Fruit fly (Drosophila melanogaster): ENCODE data around the gene Cog4.
A peak's percentile ranks its signal among the peaks of the same experiment; 100 is the strongest.

Cog4 gene

dm6 chr2L:10504895-10505294 is 16.5 kb upstream of the Cog4 start (continued):
- TF ChIP-seq CkIIα-i1 (GFP tag; IDR thresholded peaks at IDR 0.05) (no peak), CG7987 (GFP tag; optimal IDR thresholded peaks at IDR 0.05) (peak; percentile 32), sens-2 (GFP tag; IDR thresholded peaks at IDR 0.05) (no peak), pfk (GFP tag; optimal IDR thresholded peaks at IDR 0.05) (peak; percentile 24), oc (tag; optimal IDR thresholded peaks at IDR 0.05) (no peak), CG11723 (GFP tag; optimal IDR thresholded peaks at IDR 0.05) (peak; percentile 27), trh (GFP tag; optimal IDR thresholded peaks at IDR 0.05) (no peak), h (optimal IDR thresholded peaks at IDR 0.05) (no peak), peb (GFP tag; IDR thresholded peaks at IDR 0.05) (peak; percentile 42; the same call in 1 of the 2 replicates), sens (GFP tag) (peak; percentile 68), Nf-YB (GFP tag; optimal IDR thresholded peaks at IDR 0.05) (peak; percentile 36), Dbx (GFP tag; IDR thresholded peaks at IDR 0.05) (no peak), CG17359 (tag; optimal IDR thresholded peaks at IDR 0.05) (no peak), ranshi (GFP tag; IDR thresholded peaks at IDR 0.05) (no peak), CG10321 (GFP tag; IDR thresholded peaks at IDR 0.05) (no peak), CG31365 (tag; optimal IDR thresholded peaks at IDR 0.05) (no peak), Atf3 (GFP tag; optimal IDR thresholded peaks at IDR 0.05) (peak; percentile 8), CG18262 (tag; optimal IDR thresholded peaks at IDR 0.05) (peak; percentile 24), CG15696 (tag; optimal IDR thresholded peaks at IDR 0.05) (peak; percentile 81), twi (tag; optimal IDR thresholded peaks at IDR 0.05) (peak; percentile 52), CG14710 (tag; optimal IDR thresholded peaks at IDR 0.05) (peak; percentile 53), pb (GFP tag; optimal IDR thresholded peaks at IDR 0.05) (no peak), phol (tag; optimal IDR thresholded peaks at IDR 0.05) (no peak), ac (GFP tag; optimal IDR thresholded peaks at IDR 0.05) (peak; percentile 56), amos (GFP tag; IDR thresholded peaks at IDR 0.05; ENCODE audit: partially characterized antibody) (no peak), CG18011 (GFP tag; optimal IDR thresholded peaks at IDR 0.05) (no peak), mld (GFP tag; IDR thresholded peaks at IDR 0.05; ENCODE audit: partially characterized antibody) (no peak), nom (GFP tag; optimal IDR thresholded peaks at IDR 0.05) (no peak), CG30431 (GFP tag; optimal IDR thresholded peaks at IDR 0.05) (no peak), CG8359 (GFP tag; optimal IDR thresholded peaks at IDR 0.05; ENCODE audit: borderline replicate concordance) (no peak), odd (GFP tag; optimal IDR thresholded peaks at IDR 0.05) (peak; percentile 29), sisA (GFP tag; IDR thresholded peaks at IDR 0.05) (no peak), pzg (GFP tag; optimal IDR thresholded peaks at IDR 0.05) (no peak), ab (GFP tag; optimal IDR thresholded peaks at IDR 0.05) (no peak), CG4854 (GFP tag; optimal IDR thresholded peaks at IDR 0.05) (no peak), HLH3B (GFP tag; IDR thresholded peaks at IDR 0.05) (peak; percentile 10; the same call in 1 of the 2 replicates), HHEX (GFP tag; optimal IDR thresholded peaks at IDR 0.05) (no peak), Lhr (GFP tag; optimal IDR thresholded peaks at IDR 0.05) (no peak), Hsf (GFP tag; optimal IDR thresholded peaks at IDR 0.05) (peak; percentile 19), ewg (GFP tag; optimal IDR thresholded peaks at IDR 0.05) (no peak), chn (GFP tag; optimal IDR thresholded peaks at IDR 0.05) (no peak), MTF-1 (GFP tag; optimal IDR thresholded peaks at IDR 0.05; ENCODE audit: borderline replicate concordance) (peak; percentile 65), Deaf1 (tag; optimal IDR thresholded peaks at IDR 0.05) (no peak), zfh1 (GFP tag; IDR thresholded peaks at IDR 0.05) (peak; percentile 55; the same call in 2 of the 3 replicates), tap (tag; optimal IDR thresholded peaks at IDR 0.05) (peak; percentile 19), abd-A (tag; optimal IDR thresholded peaks at IDR 0.05) (no peak), ftz-f1 (GFP tag; optimal IDR thresholded peaks at IDR 0.05) (no peak), Vsx1 (GFP tag; optimal IDR thresholded peaks at IDR 0.05) (peak; percentile 24), CG8089 (GFP tag; optimal IDR thresholded peaks at IDR 0.05) (no peak), ind (GFP tag; optimal IDR thresholded peaks at IDR 0.05) (no peak), CG13287 (GFP tag; IDR thresholded peaks at IDR 0.05; ENCODE audit: partially characterized antibody) (no peak)

All from whole organism, embryonic.